Worm (Caenorhabditis elegans) whole organism, L4 larva: ENCODE results near the gene rps-12.
A peak's percentile ranks its signal among the peaks of the same experiment; 100 is the strongest.

Experiments used
- lin-39 ChIP-seq: fragments of 150-350 bp; optimal IDR thresholded peaks from 2 replicates; lab custom pipeline; 2014; ENCODE audit warnings: missing biosample characterization, missing genetic modification reagents, missing genetic modification characterization
- mxl-3 ChIP-seq: fragments of 200-800 bp; sonication (Bioruptor generic); optimal IDR thresholded peaks from 2 replicates; lab custom pipeline; 2018; ENCODE audit warnings: mild to moderate bottlenecking, missing genetic modification characterization, missing compliant biosample characterization
- nhr-28 ChIP-seq: fragments of 150-350 bp; optimal IDR thresholded peaks from 2 replicates; lab custom pipeline; 2014; ENCODE audit warnings: missing biosample characterization, missing genetic modification characterization
- unc-130 ChIP-seq: sonication (generic microtip); optimal IDR thresholded peaks from 2 replicates; lab custom pipeline; 2016; ENCODE audit warnings: missing genetic modification reagents, missing genetic modification characterization, missing compliant biosample characterization

DNA sequence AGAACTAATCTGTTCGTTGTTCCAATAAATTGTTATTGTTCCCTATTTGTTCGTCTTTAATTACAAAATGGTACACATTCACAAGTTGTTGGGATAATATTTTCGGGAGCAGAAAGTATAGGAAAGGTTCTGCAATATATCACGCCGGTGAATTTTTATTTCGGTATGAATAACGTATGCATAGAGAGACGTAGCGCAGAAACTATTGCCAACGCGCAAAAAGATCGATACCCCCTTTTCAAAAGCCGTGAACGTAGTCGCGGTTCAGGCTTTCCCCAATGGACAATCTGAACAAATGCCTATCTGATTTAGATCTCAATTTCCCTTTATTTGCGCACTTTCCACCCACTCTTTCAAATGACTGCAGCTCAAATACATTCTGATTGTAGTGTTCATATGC is 1.0 kb downstream of the rps-12 start, which contains the start of gene pst-2:
- no peak for TF ChIP-seq lin-39 (tag; lab: Kevin White, UChicago)
- no peak for TF ChIP-seq mxl-3 (GFP tag; lab: Kevin White, UChicago)
- TF ChIP-seq nhr-28: no peak
- TF ChIP-seq unc-130 (GFP tag; lab: Kevin White, UChicago): peak; percentile 19
